Fruit fly (Drosophila melanogaster) S2 (cell line): Measurements from ENCODE around the gene CG43329.

Experiments used
- CG8478 ChIP-seq: fragments of >200 bp; optimal IDR thresholded peaks from 2 replicates; lab custom pipeline; 2018
- CTCF ChIP-seq, 2 experiments: fragments of >200 bp; optimal IDR thresholded peaks; 2 replicates each; lab custom pipeline; 2018

dm6 chr3L:22520017-22520416, 15.0 kb upstream of the CG43329 start:
- TF ChIP-seq CG8478 (lab: Kevin White, UChicago) = no peak
- TF ChIP-seq CTCF (optimal IDR thresholded peaks at IDR 0.05; lab: Kevin White, UChicago) = no peak
